Fruit fly (Drosophila melanogaster): ENCODE data around the gene CG5177.
A peak's percentile ranks its signal among the peaks of the same experiment; 100 is the strongest.

CG5177 gene

dm6 chr2L:7434737-7435356 is 29.8 kb downstream of the CG5177 start (continued):
- no peak for TF ChIP-seq CG8290 (GFP tag; optimal IDR thresholded peaks at IDR 0.05)
- no peak for TF ChIP-seq CG8290 (tag; optimal IDR thresholded peaks at IDR 0.05)
- peak; percentile 67 for TF ChIP-seq dysf (GFP tag; IDR thresholded peaks at IDR 0.05)
- peak; percentile 55 for TF ChIP-seq CG13894 (tag; optimal IDR thresholded peaks at IDR 0.05)
- TF ChIP-seq CG3281 (GFP tag; optimal IDR thresholded peaks at IDR 0.05): peak; percentile 13
- peak; percentile 66 for TF ChIP-seq Drgx (GFP tag; IDR thresholded peaks at IDR 0.05)
- peak; percentile 51 for TF ChIP-seq CG3847 (GFP tag; IDR thresholded peaks at IDR 0.05)
- no peak for TF ChIP-seq Bgb (GFP tag; IDR thresholded peaks at IDR 0.05; ENCODE audit: partially characterized antibody)
- no peak for TF ChIP-seq CG12942 (GFP tag; optimal IDR thresholded peaks at IDR 0.05)
- no peak for TF ChIP-seq HLH54F (GFP tag; optimal IDR thresholded peaks at IDR 0.05)
- peak; percentile 44 for TF ChIP-seq CG7556 (GFP tag; optimal IDR thresholded peaks at IDR 0.05)
- peak; percentile 35 for TF ChIP-seq cwo (GFP tag; optimal IDR thresholded peaks at IDR 0.05)
- peak; percentile 9 for TF ChIP-seq CG12219 (GFP tag; optimal IDR thresholded peaks at IDR 0.05)
- TF ChIP-seq bsh (GFP tag; optimal IDR thresholded peaks at IDR 0.05): peak; percentile 26 to 45
- no peak for TF ChIP-seq Neu2 (GFP tag; optimal IDR thresholded peaks at IDR 0.05; ENCODE audit: borderline replicate concordance)
- peak; percentile 62 for TF ChIP-seq lab (GFP tag; optimal IDR thresholded peaks at IDR 0.05)
- peak; percentile 54; the same call in 1 of the 2 replicates for TF ChIP-seq Poxn (GFP tag; IDR thresholded peaks at IDR 0.05)
- peak; percentile 61 for TF ChIP-seq lmd (GFP tag; IDR thresholded peaks at IDR 0.05)
- peak; percentile 29; the same call in 1 of the 2 replicates for TF ChIP-seq CG9215 (GFP tag; IDR thresholded peaks at IDR 0.05)
- no peak; the same call in 1 of the 2 replicates for TF ChIP-seq Nf-YA (GFP tag; IDR thresholded peaks at IDR 0.05)

dm6 chr2L:7435475-7435874 is 30.4 kb downstream of the CG5177 start:
- TF ChIP-seq sd (tag; optimal IDR thresholded peaks at IDR 0.05) (peak; percentile 8), danr (GFP tag; IDR thresholded peaks at IDR 0.05) (no peak), sug (tag; optimal IDR thresholded peaks at IDR 0.05) (peak; percentile 96), exex (tag; optimal IDR thresholded peaks at IDR 0.05) (peak; percentile 85), grn (GFP tag; optimal IDR thresholded peaks at IDR 0.05) (peak; percentile 56), CG34376 (GFP tag; optimal IDR thresholded peaks at IDR 0.05) (peak; percentile 52), Atf-2 (GFP tag; optimal IDR thresholded peaks at IDR 0.05) (no peak)

dm6 chr2L:7436492-7437324 is 31.7 kb downstream of the CG5177 start:
- TF ChIP-seq CG7928 (GFP tag; optimal IDR thresholded peaks at IDR 0.05) (peak; percentile 41), CG2116 (GFP tag; optimal IDR thresholded peaks at IDR 0.05) (peak; percentile 33), CG30431 (GFP tag; optimal IDR thresholded peaks at IDR 0.05) (peak; percentile 36), dpn (GFP tag; optimal IDR thresholded peaks at IDR 0.05) (peak; percentile 51 to 88), vvl (GFP tag; IDR thresholded peaks at IDR 0.05) (peak; percentile 36), CG17186 (GFP tag; optimal IDR thresholded peaks at IDR 0.05) (no peak), Aef1 (GFP tag; IDR thresholded peaks at IDR 0.05) (no peak; the same call in 2 of the 3 replicates), CG9437 (GFP tag; optimal IDR thresholded peaks at IDR 0.05) (no peak), CG18262 (tag; optimal IDR thresholded peaks at IDR 0.05) (peak; percentile 12), CG33557 (GFP tag; optimal IDR thresholded peaks at IDR 0.05) (peak; percentile 35), CG14050 (GFP tag; IDR thresholded peaks at IDR 0.05) (peak; percentile 72), ham (GFP tag; IDR thresholded peaks at IDR 0.05) (peak; percentile 19; the same call in 1 of the 2 replicates), CG10366 (GFP tag; IDR thresholded peaks at IDR 0.05) (peak; percentile 67), CG31365 (tag; optimal IDR thresholded peaks at IDR 0.05) (peak; percentile 41), Vsx1 (GFP tag; optimal IDR thresholded peaks at IDR 0.05) (peak; percentile 91), CG1603 (tag; optimal IDR thresholded peaks at IDR 0.05) (peak; percentile 67), exex (tag; optimal IDR thresholded peaks at IDR 0.05) (peak; percentile 90), CG12659 (GFP tag; optimal IDR thresholded peaks at IDR 0.05) (peak; percentile 87), az2 (GFP tag; optimal IDR thresholded peaks at IDR 0.05) (no peak), CG18476 (GFP tag; optimal IDR thresholded peaks at IDR 0.05) (peak; percentile 30), Drgx (GFP tag; IDR thresholded peaks at IDR 0.05) (no peak; the same call in 1 of the 2 replicates)

All from whole organism, embryonic.